Worm (Caenorhabditis elegans) whole organism, L3 larva: Measurements from ENCODE around the gene nhr-143.

Experiments
- R02D3.7 ChIP-seq: fragments of 150-350 bp; optimal IDR thresholded peaks from 2 replicates; lab custom pipeline; 2014; ENCODE audit warnings: missing biosample characterization, missing genetic modification characterization
- ZK546.5 ChIP-seq: sonication (generic microtip); optimal IDR thresholded peaks from 2 replicates; lab custom pipeline; 2017; ENCODE audit warnings: missing biosample characterization, missing genetic modification characterization
- aly-2 ChIP-seq: fragments of 150-350 bp; optimal IDR thresholded peaks from 2 replicates; lab custom pipeline; 2014; ENCODE audit warnings: missing biosample characterization, missing genetic modification characterization
- ama-1 ChIP-seq: fragments of 150-350 bp; optimal IDR thresholded peaks from 2 replicates; lab custom pipeline; 2018
- ceh-16 ChIP-seq: sonication (generic microtip); optimal IDR thresholded peaks from 2 replicates; lab custom pipeline; 2017; ENCODE audit warnings: missing biosample characterization, missing genetic modification characterization
- ceh-28 ChIP-seq: fragments of 150-350 bp; optimal IDR thresholded peaks from 2 replicates; lab custom pipeline; 2014; ENCODE audit warnings: missing biosample characterization, missing genetic modification reagents, missing genetic modification characterization
- ceh-82 ChIP-seq: fragments of 150-350 bp; optimal IDR thresholded peaks from 2 replicates; lab custom pipeline; 2014; ENCODE audit warnings: missing biosample characterization, missing genetic modification characterization
- ceh-9 ChIP-seq: sonication (generic microtip); optimal IDR thresholded peaks from 2 replicates; lab custom pipeline; 2018; ENCODE audit warnings: missing biosample characterization, missing genetic modification characterization
- egl-27 ChIP-seq: sonication (generic microtip); optimal IDR thresholded peaks from 4 replicates; lab custom pipeline; 2017; ENCODE audit warnings: missing biosample characterization, missing genetic modification reagents, missing genetic modification characterization
- egl-5 ChIP-seq: fragments of 150-350 bp; optimal IDR thresholded peaks from 2 replicates; lab custom pipeline; 2017; ENCODE audit warnings: missing biosample characterization, missing genetic modification reagents, missing genetic modification characterization, inconsistent platforms
- elt-2 ChIP-seq: sonication (generic microtip); optimal IDR thresholded peaks from 2 replicates; lab custom pipeline; 2016; ENCODE audit warnings: missing genetic modification reagents, mild to moderate bottlenecking, missing genetic modification characterization, missing compliant biosample characterization
- elt-3 ChIP-seq, 3 experiments: fragments of 150-350 bp in 1 of 3; sonication (generic microtip) in 2 of 3; optimal IDR thresholded peaks; 2 replicates in 2 of 3; 4 replicates in 1 of 3; lab custom pipeline; 2014 to 2017; ENCODE audit warnings: missing biosample characterization in 3 of 3, missing genetic modification characterization in 3 of 3
- eor-1 ChIP-seq, 2 experiments: fragments of 150-350 bp; optimal IDR thresholded peaks; 2 replicates each; lab custom pipeline; 2014 to 2018; ENCODE audit warnings: missing biosample characterization in 2 of 2, missing genetic modification characterization in 2 of 2
- fkh-10 ChIP-seq: sonication (generic microtip); optimal IDR thresholded peaks from 2 replicates; lab custom pipeline; 2017; ENCODE audit warnings: missing biosample characterization, missing genetic modification reagents, missing genetic modification characterization
- fkh-2 ChIP-seq: fragments of 150-350 bp; optimal IDR thresholded peaks from 2 replicates; lab custom pipeline; 2014; ENCODE audit warnings: missing biosample characterization, missing genetic modification reagents, missing genetic modification characterization
- hmg-11 ChIP-seq: sonication (generic microtip); optimal IDR thresholded peaks from 2 replicates; lab custom pipeline; 2016; ENCODE audit warnings: missing genetic modification characterization, missing compliant biosample characterization
- lin-39 ChIP-seq: fragments of 150-350 bp; optimal IDR thresholded peaks from 2 replicates; lab custom pipeline; 2018; ENCODE audit warnings: missing biosample characterization, missing genetic modification reagents, missing genetic modification characterization
- lsy-12 ChIP-seq: sonication (generic microtip); optimal IDR thresholded peaks from 2 replicates; lab custom pipeline; 2016; ENCODE audit warnings: mild to moderate bottlenecking, missing genetic modification characterization, missing compliant biosample characterization
- mml-1 ChIP-seq: fragments of 150-350 bp; sonication (generic microtip); optimal IDR thresholded peaks from 3 replicates; lab custom pipeline; 2014; ENCODE audit warnings: missing biosample characterization, missing genetic modification characterization
- nfya-1 ChIP-seq: sonication (generic microtip); optimal IDR thresholded peaks from 2 replicates; lab custom pipeline; 2017; ENCODE audit warnings: missing genetic modification characterization, mild to moderate bottlenecking, missing compliant biosample characterization, antibody characterized with exemption, moderate library complexity; ENCODE audit not compliant: insufficient read depth
- nhr-11 ChIP-seq: fragments of 150-350 bp; optimal IDR thresholded peaks from 2 replicates; lab custom pipeline; 2014; ENCODE audit warnings: missing biosample characterization, missing genetic modification characterization
- nhr-12 ChIP-seq: fragments of 150-350 bp; optimal IDR thresholded peaks from 2 replicates; lab custom pipeline; 2014; ENCODE audit warnings: missing biosample characterization, missing genetic modification characterization
- nhr-23 ChIP-seq: fragments of 150-350 bp; optimal IDR thresholded peaks from 2 replicates; lab custom pipeline; 2014; ENCODE audit warnings: missing biosample characterization, missing genetic modification reagents, missing genetic modification characterization
- nhr-237 ChIP-seq: fragments of 150-350 bp; optimal IDR thresholded peaks from 2 replicates; lab custom pipeline; 2014; ENCODE audit warnings: missing biosample characterization, missing genetic modification characterization
- nhr-25 ChIP-seq: sonication (generic microtip); optimal IDR thresholded peaks from 2 replicates; lab custom pipeline; 2017; ENCODE audit warnings: missing biosample characterization, missing genetic modification characterization
- nhr-43 ChIP-seq: sonication (generic microtip); optimal IDR thresholded peaks from 2 replicates; lab custom pipeline; 2016; ENCODE audit warnings: mild to moderate bottlenecking, missing genetic modification characterization, missing compliant biosample characterization; ENCODE audit not compliant: poor library complexity, severe bottlenecking
- nhr-67 ChIP-seq: fragments of 150-350 bp; optimal IDR thresholded peaks from 2 replicates; lab custom pipeline; 2014; ENCODE audit warnings: missing biosample characterization, missing genetic modification characterization
- nhr-76 ChIP-seq: fragments of 150-350 bp; sonication (generic microtip); optimal IDR thresholded peaks from 5 replicates; lab custom pipeline; 2014; ENCODE audit warnings: missing biosample characterization, missing genetic modification characterization
- nhr-77 ChIP-seq: fragments of 150-350 bp; optimal IDR thresholded peaks from 2 replicates; lab custom pipeline; 2014; ENCODE audit warnings: missing biosample characterization, missing genetic modification characterization
- pha-4 ChIP-seq: fragments of 150-350 bp; optimal IDR thresholded peaks from 2 replicates; lab custom pipeline; 2014; ENCODE audit warnings: missing biosample characterization, missing genetic modification reagents, missing genetic modification characterization
- pqm-1 ChIP-seq: fragments of 150-350 bp; optimal IDR thresholded peaks from 2 replicates; lab custom pipeline; 2017; ENCODE audit warnings: missing biosample characterization, missing genetic modification characterization, inconsistent platforms
- snpc-4 ChIP-seq: fragments of 150-350 bp; optimal IDR thresholded peaks from 2 replicates; lab custom pipeline; 2014; ENCODE audit warnings: missing biosample characterization, missing genetic modification characterization
- unc-39 ChIP-seq: sonication (generic microtip); optimal IDR thresholded peaks from 4 replicates; lab custom pipeline; 2017; ENCODE audit warnings: missing biosample characterization, missing genetic modification characterization
- unc-62 ChIP-seq: fragments of 150-350 bp; sonication (generic microtip); optimal IDR thresholded peaks from 4 replicates; lab custom pipeline; 2014; ENCODE audit warnings: missing biosample characterization, missing genetic modification reagents, missing genetic modification characterization
- zag-1 ChIP-seq: fragments of 150-350 bp; optimal IDR thresholded peaks from 2 replicates; lab custom pipeline; 2014; ENCODE audit warnings: missing biosample characterization, missing genetic modification characterization
- ztf-11 ChIP-seq: fragments of 150-350 bp; optimal IDR thresholded peaks from 2 replicates; lab custom pipeline; 2014; ENCODE audit warnings: missing biosample characterization, missing genetic modification characterization
- ztf-4 ChIP-seq: fragments of 150-350 bp; optimal IDR thresholded peaks from 2 replicates; lab custom pipeline; 2014; ENCODE audit warnings: missing biosample characterization, missing genetic modification characterization

The nhr-143 gene

ce11 chrV:8949873-8950272 lies 24.9 kb downstream of the nhr-143 start:
- TF ChIP-seq snpc-4 (no peak), eor-1 (tag; optimal IDR thresholded peaks at IDR 0.05; lab: Kevin White, UChicago) (no peak)

DNA sequence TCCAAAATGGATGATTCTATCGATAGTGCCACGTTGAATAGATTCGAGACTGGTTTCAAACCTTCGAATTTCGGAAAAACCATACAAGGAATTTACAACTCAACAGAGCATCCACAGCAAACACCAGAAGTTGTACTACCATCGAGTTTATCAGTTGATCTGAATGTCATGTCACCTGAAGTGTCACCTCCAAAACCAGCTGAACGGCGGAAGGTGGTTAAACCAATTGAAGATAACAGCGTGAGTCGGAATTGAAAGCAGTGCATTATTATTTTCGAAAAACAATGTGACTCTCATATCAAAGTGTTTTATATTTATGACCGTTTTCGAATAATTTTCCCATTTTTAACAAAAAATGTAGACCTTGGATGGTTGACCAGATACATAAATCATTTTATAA lies 25.7 kb downstream of the nhr-143 start:
- no peak for TF ChIP-seq ZK546.5 (tag; lab: Kevin White, UChicago)
- peak; percentile 66 for TF ChIP-seq pqm-1 (tag; lab: Kevin White, UChicago)
- TF ChIP-seq egl-27 (tag; lab: Kevin White, UChicago), result no peak
- TF ChIP-seq lsy-12 (tag; lab: Kevin White, UChicago), result no peak
- no peak for TF ChIP-seq aly-2
- no peak for TF ChIP-seq ceh-28
- no peak for TF ChIP-seq nhr-237
- peak; percentile 82 for TF ChIP-seq elt-2 (tag; lab: Kevin White, UChicago)
- no peak for TF ChIP-seq nhr-76 (tag; lab: Kevin White, UChicago)
- no peak for TF ChIP-seq ceh-82 (tag; lab: Kevin White, UChicago)

DNA sequence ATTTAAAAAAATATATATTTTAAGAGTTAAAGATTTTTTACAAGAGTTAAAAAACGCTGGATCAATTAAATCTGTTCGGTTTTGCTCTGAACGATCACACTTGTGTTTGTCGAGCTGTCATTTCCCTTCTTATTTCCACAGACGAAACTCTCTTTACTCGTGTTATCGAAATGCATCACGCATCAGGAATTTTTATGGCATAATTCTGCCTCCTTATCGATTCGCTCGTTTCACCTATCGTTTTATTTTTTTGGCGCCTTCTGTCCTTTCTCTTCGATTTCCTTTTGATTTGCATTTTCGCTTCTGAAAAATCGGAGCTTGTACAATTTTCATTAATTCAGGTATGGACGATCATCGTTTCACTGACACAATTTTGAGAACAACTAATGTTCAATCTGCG lies 26.4 kb downstream of the nhr-143 start:
- no peak for TF ChIP-seq nhr-23
- no peak for TF ChIP-seq nhr-12 (tag; lab: Kevin White, UChicago)
- TF ChIP-seq ztf-4 (tag; lab: Kevin White, UChicago), result no peak
- TF ChIP-seq pqm-1 (tag; lab: Kevin White, UChicago), result no peak
- TF ChIP-seq elt-2 (tag; lab: Kevin White, UChicago), result peak; percentile 44
- TF ChIP-seq lin-39 (tag; lab: Kevin White, UChicago), result no peak
- TF ChIP-seq fkh-2 (tag; lab: Kevin White, UChicago), result no peak
- TF ChIP-seq ztf-11 (tag; lab: Kevin White, UChicago), result no peak

DNA sequence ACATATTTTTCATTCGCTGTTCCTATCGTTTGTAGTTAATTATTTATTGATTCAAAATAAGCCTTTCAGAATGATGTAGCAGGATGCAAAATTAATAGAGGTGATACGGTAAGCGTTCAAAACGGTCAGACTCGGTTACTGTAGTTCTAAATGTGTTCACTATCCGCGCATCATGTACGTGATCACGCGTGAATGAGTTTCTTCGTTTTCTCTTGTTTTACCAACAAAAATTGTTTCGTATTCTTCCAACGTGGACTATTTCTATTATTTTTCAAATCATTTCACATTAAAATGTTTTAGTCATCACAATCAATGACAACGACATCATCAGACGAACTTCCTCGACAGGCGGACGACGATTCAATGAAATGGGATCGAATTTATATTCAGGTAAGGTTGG lies 27.2 kb downstream of the nhr-143 start, which contains the start of gene gck-1:
gck-1 (plus strand) TSS at position 301 of the 400 bp plus-strand sequence.
- TF ChIP-seq lin-39 (tag; lab: Kevin White, UChicago) (no peak), nhr-23 (no peak), ama-1 (lab: Kevin White, UChicago) (no peak), elt-3 (tag; optimal IDR thresholded peaks at IDR 0.05; lab: Kevin White, UChicago) (no peak), elt-2 (tag; lab: Kevin White, UChicago) (no peak), eor-1 (tag; optimal IDR thresholded peaks at IDR 0.05; lab: Kevin White, UChicago) (no peak), fkh-10 (GFP tag; lab: Kevin White, UChicago) (no peak), nfya-1 (no peak), unc-62 (GFP tag; lab: Kevin White, UChicago) (no peak), zag-1 (tag; lab: Kevin White, UChicago) (no peak), nhr-76 (tag; lab: Kevin White, UChicago) (no peak)

DNA sequence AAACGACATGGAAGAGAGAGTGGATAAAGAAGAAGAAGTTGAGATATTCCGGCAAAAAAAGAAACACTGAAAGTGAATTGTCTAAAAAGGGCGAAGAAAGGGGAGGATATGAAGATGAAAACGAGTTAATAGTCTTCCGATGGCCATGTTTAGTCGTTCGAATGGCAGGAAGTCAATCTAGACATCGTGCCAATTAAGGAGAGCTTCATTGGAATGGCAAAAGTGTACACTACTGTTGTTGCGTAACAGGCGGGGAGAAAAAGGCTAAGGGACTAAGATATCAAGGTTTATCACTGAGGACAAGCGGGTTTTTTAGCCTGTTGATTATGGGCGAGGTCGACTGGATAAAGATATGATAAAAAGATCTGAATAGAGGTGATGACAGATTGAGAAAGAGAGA lies 28.6 kb downstream of the nhr-143 start:
- TF ChIP-seq nhr-67 (tag; lab: Kevin White, UChicago), result no peak
- no peak for TF ChIP-seq eor-1 (tag; optimal IDR thresholded peaks at IDR 0.05; lab: Kevin White, UChicago)
- peak; percentile 12 for TF ChIP-seq nhr-25 (tag; lab: Kevin White, UChicago)

ce11 chrV:8944481-8944880 lies 30.3 kb downstream of the nhr-143 start:
- no peak for TF ChIP-seq ceh-16
- TF ChIP-seq nhr-77 (tag; lab: Kevin White, UChicago), result no peak

- TF ChIP-seq nhr-237, result no peak
- no peak for TF ChIP-seq egl-5
- no peak for TF ChIP-seq fkh-10 (GFP tag; lab: Kevin White, UChicago)
- TF ChIP-seq R02D3.7 (tag; lab: Kevin White, UChicago), result no peak
- TF ChIP-seq ztf-4 (tag; lab: Kevin White, UChicago), result no peak
- no peak for TF ChIP-seq hmg-11 (tag; lab: Kevin White, UChicago)
- TF ChIP-seq nhr-76 (tag; lab: Kevin White, UChicago), result no peak
- TF ChIP-seq ZK546.5 (tag; lab: Kevin White, UChicago), result no peak
- no peak for TF ChIP-seq elt-2 (tag; lab: Kevin White, UChicago)
- no peak for TF ChIP-seq ceh-9
- TF ChIP-seq lin-39 (tag; lab: Kevin White, UChicago), result no peak
- no peak for TF ChIP-seq elt-3 (tag; optimal IDR thresholded peaks at IDR 0.05; lab: Kevin White, UChicago)
- no peak for TF ChIP-seq nhr-11 (tag; lab: Kevin White, UChicago)
- no peak for TF ChIP-seq nhr-23
- TF ChIP-seq pha-4 (tag; lab: Kevin White, UChicago), result no peak
- no peak for TF ChIP-seq nhr-43
- no peak for TF ChIP-seq mml-1 (tag; lab: Kevin White, UChicago)
- no peak for TF ChIP-seq aly-2
- TF ChIP-seq ceh-16, result no peak
- TF ChIP-seq unc-39 (tag; lab: Kevin White, UChicago), result no peak
Observed at ce11 chrV:8943963-8944362, 30.8 kb downstream of the nhr-143 start, which contains the start of gene T19A5.3. Gene T19A5.3, minus strand, starts transcription at chrV:8944063.
